Worm (Caenorhabditis elegans): Measurements from ENCODE around the gene irld-66.

DNA sequence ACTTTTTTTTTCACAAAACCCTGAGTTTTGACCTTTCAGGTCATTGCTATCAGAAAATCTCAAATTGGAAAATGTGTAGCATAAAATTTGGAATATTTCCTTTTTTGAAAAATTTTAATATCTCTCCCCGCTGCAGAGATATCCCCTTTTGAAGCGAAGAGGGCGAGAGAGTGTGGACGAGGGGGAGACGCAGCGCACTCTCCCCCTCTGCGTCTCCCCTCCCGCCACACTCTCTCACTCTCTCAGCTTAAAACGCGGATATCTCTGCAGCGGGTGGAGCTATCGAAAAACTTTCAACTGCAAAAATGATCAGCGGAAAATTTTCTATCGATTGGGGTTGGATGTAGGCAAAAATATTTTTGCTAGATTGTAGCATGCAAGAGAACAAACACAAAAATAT is 17.9 kb downstream of the irld-66 start:
- no peak for TF ChIP-seq nhr-80 (tag; optimal IDR thresholded peaks at IDR 0.05)
- no peak for TF ChIP-seq hmg-20 (GFP tag; IDR thresholded peaks at IDR 0.05)
- TF ChIP-seq ama-1 (optimal IDR thresholded peaks at IDR 0.05), result no peak
- TF ChIP-seq ama-1 (GFP tag; optimal IDR thresholded peaks at IDR 0.05), result no peak
- no peak for TF ChIP-seq die-1 (tag; optimal IDR thresholded peaks at IDR 0.05)
- no peak for TF ChIP-seq ceh-100 (GFP tag; IDR thresholded peaks at IDR 0.05)
- TF ChIP-seq ets-4 (GFP tag; optimal IDR thresholded peaks at IDR 0.05), result no peak
- no peak for TF ChIP-seq attf-3 (GFP tag; conservative IDR thresholded peaks at IDR 0.05)
- no peak for TF ChIP-seq T07F8.4 (tag; optimal IDR thresholded peaks at IDR 0.05)
- TF ChIP-seq nhr-179 (tag; optimal IDR thresholded peaks at IDR 0.05), result no peak
- TF ChIP-seq unc-130 (GFP tag; optimal IDR thresholded peaks at IDR 0.05), result no peak
- TF ChIP-seq nfyb-1 (GFP tag; IDR thresholded peaks at IDR 0.05), result 0 out of 2 replicates have a peak, but pooled peaks have one; percentile 37
- no peak for TF ChIP-seq dox-1 (GFP tag; IDR thresholded peaks at IDR 0.05)
- TF ChIP-seq Y53G8AR.9 (GFP tag; conservative IDR thresholded peaks at IDR 0.05), result no peak

Measured in whole organism, young adult.